Fruit fly (Drosophila melanogaster) S2 (cell line): ENCODE data around the gene snz.

Experiments used
- CG8478 ChIP-seq: fragments of >200 bp; optimal IDR thresholded peaks from 2 replicates; lab custom pipeline; 2018
- CTCF ChIP-seq, 2 experiments: fragments of >200 bp; optimal IDR thresholded peaks; 2 replicates each; lab custom pipeline; 2018

DNA sequence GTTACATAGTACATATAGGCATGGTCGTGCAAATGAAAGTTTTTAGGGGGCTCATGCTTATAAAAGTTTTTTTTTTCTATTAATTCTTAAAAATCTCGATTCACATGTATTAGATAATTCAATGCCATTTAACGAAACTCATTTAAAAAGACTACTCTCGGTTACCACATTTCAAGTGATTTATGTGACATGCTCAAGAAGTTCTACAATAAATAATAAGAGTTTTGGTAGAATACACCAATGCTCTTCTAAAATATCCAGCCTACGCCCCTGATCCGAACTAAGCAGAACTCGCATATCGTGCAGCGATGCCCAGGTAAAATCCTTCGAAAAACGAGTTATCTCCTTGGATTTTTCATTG is 19.4 kb upstream of the snz start:
- TF ChIP-seq CTCF (optimal IDR thresholded peaks at IDR 0.05; lab: Kevin White, UChicago) (no peak), CG8478 (lab: Kevin White, UChicago) (no peak)
